Worm (Caenorhabditis elegans) whole organism, mixed stage, embryonic: Measurements from ENCODE around the gene tbx-41.

ENCODE experiments used
- ceh-39 ChIP-seq: fragments of 150-350 bp; optimal IDR thresholded peaks from 2 replicates; lab custom pipeline; 2014; ENCODE audit warnings: missing biosample characterization, missing genetic modification characterization
- ces-1 ChIP-seq: fragments of 150-350 bp; optimal IDR thresholded peaks from 2 replicates; lab custom pipeline; 2014; ENCODE audit warnings: missing biosample characterization, missing genetic modification reagents, missing genetic modification characterization
- unc-39 ChIP-seq: fragments of 150-350 bp; optimal IDR thresholded peaks from 2 replicates; lab custom pipeline; 2014; ENCODE audit warnings: missing biosample characterization, missing genetic modification characterization

DNA sequence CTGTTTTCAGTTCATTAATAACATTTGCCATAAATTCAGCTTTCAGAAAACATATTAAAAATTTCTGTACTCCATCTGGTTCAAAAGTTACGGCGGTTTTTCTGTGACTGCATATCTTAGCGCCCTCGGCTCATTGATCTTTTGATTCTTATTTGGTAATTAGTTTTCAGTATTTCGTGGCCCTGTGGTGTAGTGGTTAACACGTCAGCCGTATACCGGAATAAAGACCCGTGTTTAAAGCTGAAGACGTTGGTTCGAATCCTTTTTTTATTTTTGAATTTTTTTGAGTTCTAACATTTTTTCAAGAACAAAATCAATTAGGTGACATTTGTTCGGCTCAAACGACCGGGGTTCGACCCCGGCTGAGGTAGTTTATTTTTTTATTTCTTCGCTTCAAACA is 34.6 kb upstream of the tbx-41 start:
- no peak for TF ChIP-seq unc-39
- TF ChIP-seq ceh-39, result no peak
- TF ChIP-seq ces-1 (GFP tag; lab: Kevin White, UChicago), result no peak
